Worm (Caenorhabditis elegans) whole organism, late embryonic: ENCODE data around the gene T26C11.9.
A peak's percentile ranks its signal among the peaks of the same experiment; 100 is the strongest.

Experiments
- C08G9.2 ChIP-seq: sonication (generic microtip); optimal IDR thresholded peaks from 2 replicates; lab custom pipeline; 2016; ENCODE audit warnings: mild to moderate bottlenecking, missing genetic modification characterization, moderate library complexity, missing compliant biosample characterization
- F13H6.1 ChIP-seq: sonication (generic microtip); optimal IDR thresholded peaks from 2 replicates; lab custom pipeline; 2016; ENCODE audit warnings: missing genetic modification characterization, missing compliant biosample characterization
- K09A11.1 ChIP-seq: sonication (generic microtip); optimal IDR thresholded peaks from 2 replicates; lab custom pipeline; 2017; ENCODE audit warnings: antibody characterized with exemption, mild to moderate bottlenecking, missing genetic modification characterization, missing compliant biosample characterization; ENCODE audit not compliant: insufficient read depth
- T23F11.4 ChIP-seq: fragments of 200-800 bp; sonication (Bioruptor generic); optimal IDR thresholded peaks from 2 replicates; lab custom pipeline; 2018; ENCODE audit warnings: mild to moderate bottlenecking, missing genetic modification characterization, missing compliant biosample characterization
- Y22D7AL.16 ChIP-seq: sonication (generic microtip); optimal IDR thresholded peaks from 2 replicates; lab custom pipeline; 2016; ENCODE audit warnings: missing genetic modification characterization, missing compliant biosample characterization
- ama-1 ChIP-seq: fragments of 150-350 bp; optimal IDR thresholded peaks from 2 replicates; lab custom pipeline; 2014
- ceh-14 ChIP-seq: sonication (generic microtip); optimal IDR thresholded peaks from 2 replicates; lab custom pipeline; 2016; ENCODE audit warnings: missing genotype, missing genetic modification characterization, missing compliant biosample characterization
- ceh-19 ChIP-seq: fragments of 200-800 bp; sonication (Bioruptor generic); optimal IDR thresholded peaks from 2 replicates; lab custom pipeline; 2018; ENCODE audit warnings: mild to moderate bottlenecking, missing genetic modification characterization, missing compliant biosample characterization
- ceh-2 ChIP-seq: sonication (generic microtip); optimal IDR thresholded peaks from 2 replicates; lab custom pipeline; 2016; ENCODE audit warnings: missing genotype, missing genetic modification characterization, missing compliant biosample characterization
- ceh-24 ChIP-seq: sonication (generic microtip); optimal IDR thresholded peaks from 2 replicates; lab custom pipeline; 2016; ENCODE audit warnings: mild to moderate bottlenecking, missing genetic modification characterization, missing compliant biosample characterization
- ceh-31 ChIP-seq: sonication (generic microtip); optimal IDR thresholded peaks from 2 replicates; lab custom pipeline; 2016; ENCODE audit warnings: missing genetic modification characterization, missing compliant biosample characterization
- ceh-6 ChIP-seq: fragments of 200-800 bp; sonication (Bioruptor generic); optimal IDR thresholded peaks from 2 replicates; lab custom pipeline; 2018; ENCODE audit warnings: mild to moderate bottlenecking, missing genetic modification characterization, missing compliant biosample characterization
- che-1 ChIP-seq: sonication (generic microtip); optimal IDR thresholded peaks from 2 replicates; lab custom pipeline; 2016; ENCODE audit warnings: mild to moderate bottlenecking, missing genetic modification characterization, missing compliant biosample characterization
- dmd-4 ChIP-seq: sonication (generic microtip); optimal IDR thresholded peaks from 2 replicates; lab custom pipeline; 2016; ENCODE audit warnings: borderline replicate concordance, missing genetic modification characterization, missing compliant biosample characterization
- dve-1 ChIP-seq: sonication (generic microtip); optimal IDR thresholded peaks from 2 replicates; lab custom pipeline; 2017; ENCODE audit warnings: antibody characterized with exemption, mild to moderate bottlenecking, missing genetic modification characterization, missing compliant biosample characterization
- elt-2 ChIP-seq: sonication (generic microtip); optimal IDR thresholded peaks from 2 replicates; lab custom pipeline; 2016; ENCODE audit warnings: missing genetic modification reagents, missing genetic modification characterization, missing compliant biosample characterization
- elt-4 ChIP-seq: sonication (generic microtip); optimal IDR thresholded peaks from 2 replicates; lab custom pipeline; 2016; ENCODE audit warnings: missing genetic modification characterization, missing compliant biosample characterization
- ets-4 ChIP-seq: sonication (generic microtip); optimal IDR thresholded peaks from 2 replicates; lab custom pipeline; 2016; ENCODE audit warnings: missing genetic modification characterization, missing compliant biosample characterization
- eyg-1 ChIP-seq: sonication (generic microtip); optimal IDR thresholded peaks from 2 replicates; lab custom pipeline; 2016; ENCODE audit warnings: missing genotype, missing genetic modification characterization, missing compliant biosample characterization
- fax-1 ChIP-seq: sonication (generic microtip); optimal IDR thresholded peaks from 2 replicates; lab custom pipeline; 2016; ENCODE audit warnings: missing genotype, missing genetic modification characterization, missing compliant biosample characterization
- fkh-10 ChIP-seq: fragments of 150-350 bp; optimal IDR thresholded peaks from 2 replicates; lab custom pipeline; 2014; ENCODE audit warnings: missing biosample characterization, missing genetic modification reagents, missing genetic modification characterization
- fkh-6 ChIP-seq: sonication (generic microtip); optimal IDR thresholded peaks from 2 replicates; lab custom pipeline; 2016; ENCODE audit warnings: missing genetic modification characterization, missing compliant biosample characterization
- hlh-13 ChIP-seq: fragments of 200-800 bp; sonication (Bioruptor generic); optimal IDR thresholded peaks from 2 replicates; lab custom pipeline; 2018; ENCODE audit warnings: mild to moderate bottlenecking, missing genetic modification characterization, missing compliant biosample characterization
- hlh-15 ChIP-seq: sonication (generic microtip); optimal IDR thresholded peaks from 2 replicates; lab custom pipeline; 2016; ENCODE audit warnings: missing genetic modification characterization, missing compliant biosample characterization
- hlh-6 ChIP-seq: sonication (generic microtip); optimal IDR thresholded peaks from 2 replicates; lab custom pipeline; 2016; ENCODE audit warnings: missing genotype, missing genetic modification characterization, missing compliant biosample characterization
- hlh-8 ChIP-seq: sonication (generic microtip); optimal IDR thresholded peaks from 2 replicates; lab custom pipeline; 2016; ENCODE audit warnings: missing genotype, missing genetic modification characterization, missing compliant biosample characterization
- lim-6 ChIP-seq: sonication (generic microtip); optimal IDR thresholded peaks from 2 replicates; lab custom pipeline; 2016; ENCODE audit warnings: missing genetic modification characterization, missing compliant biosample characterization
- madf-2 ChIP-seq: sonication (generic microtip); optimal IDR thresholded peaks from 2 replicates; lab custom pipeline; 2017; ENCODE audit warnings: missing genetic modification characterization, missing compliant biosample characterization
- nhr-11 ChIP-seq: fragments of 150-350 bp; optimal IDR thresholded peaks from 2 replicates; lab custom pipeline; 2014; ENCODE audit warnings: missing biosample characterization, missing genetic modification characterization
- nhr-232 ChIP-seq: sonication (generic microtip); optimal IDR thresholded peaks from 2 replicates; lab custom pipeline; 2016; ENCODE audit warnings: missing genetic modification characterization, missing compliant biosample characterization
- npax-4 ChIP-seq: sonication (generic microtip); optimal IDR thresholded peaks from 2 replicates; lab custom pipeline; 2016; ENCODE audit warnings: missing genetic modification characterization, missing compliant biosample characterization
- odd-2 ChIP-seq: sonication (generic microtip); optimal IDR thresholded peaks from 2 replicates; lab custom pipeline; 2017; ENCODE audit warnings: antibody characterized with exemption, mild to moderate bottlenecking, missing genetic modification characterization, missing compliant biosample characterization
- pag-3 ChIP-seq: sonication (generic microtip); optimal IDR thresholded peaks from 2 replicates; lab custom pipeline; 2016; ENCODE audit warnings: missing compliant biosample characterization, missing genetic modification characterization, borderline replicate concordance
- pat-9 ChIP-seq: fragments of 200-800 bp; sonication (Bioruptor generic); optimal IDR thresholded peaks from 2 replicates; lab custom pipeline; 2018; ENCODE audit warnings: mild to moderate bottlenecking, missing genetic modification characterization, moderate library complexity, missing compliant biosample characterization
- pax-1 ChIP-seq: fragments of 150-350 bp; optimal IDR thresholded peaks from 2 replicates; lab custom pipeline; 2014; ENCODE audit warnings: missing biosample characterization, missing genetic modification characterization
- pha-2 ChIP-seq: sonication (generic microtip); optimal IDR thresholded peaks from 2 replicates; lab custom pipeline; 2017; ENCODE audit warnings: mild to moderate bottlenecking, missing genetic modification characterization, missing compliant biosample characterization
- pha-4 ChIP-seq: fragments of 150-350 bp; optimal IDR thresholded peaks from 2 replicates; lab custom pipeline; 2018; ENCODE audit warnings: missing biosample characterization, missing genetic modification reagents, missing genetic modification characterization
- pqm-1 ChIP-seq: sonication (generic microtip); optimal IDR thresholded peaks from 2 replicates; lab custom pipeline; 2016; ENCODE audit warnings: missing genetic modification characterization, missing compliant biosample characterization
- pros-1 ChIP-seq: fragments of 150-350 bp; optimal IDR thresholded peaks from 2 replicates; lab custom pipeline; 2014; ENCODE audit warnings: missing biosample characterization, missing genetic modification reagents, missing genetic modification characterization
- rnt-1 ChIP-seq: sonication (generic microtip); optimal IDR thresholded peaks from 2 replicates; lab custom pipeline; 2016; ENCODE audit warnings: missing genetic modification characterization, missing compliant biosample characterization
- sdc-2 ChIP-seq: sonication (generic microtip); optimal IDR thresholded peaks from 2 replicates; lab custom pipeline; 2016; ENCODE audit warnings: missing genotype, missing genetic modification characterization, missing compliant biosample characterization
- sox-2 ChIP-seq: fragments of 200-800 bp; sonication (Bioruptor generic); IDR thresholded peaks from 2 replicates; pipeline ENCODE4 v1.3.6; 2022; ENCODE audit warnings: missing genetic modification reagents, missing genetic modification characterization, missing compliant biosample characterization
- sox-4 ChIP-seq: sonication (generic microtip); optimal IDR thresholded peaks from 2 replicates; lab custom pipeline; 2017; ENCODE audit warnings: mild to moderate bottlenecking, missing genetic modification characterization, inconsistent platforms, missing compliant biosample characterization
- syd-9 ChIP-seq: sonication (generic microtip); optimal IDR thresholded peaks from 2 replicates; lab custom pipeline; 2016; ENCODE audit warnings: mild to moderate bottlenecking, missing genetic modification characterization, moderate library complexity, missing compliant biosample characterization
- tbx-2 ChIP-seq: sonication (generic microtip); optimal IDR thresholded peaks from 2 replicates; lab custom pipeline; 2016; ENCODE audit warnings: missing genetic modification characterization, missing compliant biosample characterization
- tbx-7 ChIP-seq: sonication (generic microtip); optimal IDR thresholded peaks from 2 replicates; lab custom pipeline; 2016; ENCODE audit warnings: missing genotype, missing genetic modification characterization, missing compliant biosample characterization
- ttx-3 ChIP-seq: sonication (generic microtip); optimal IDR thresholded peaks from 2 replicates; lab custom pipeline; 2016; ENCODE audit warnings: missing genetic modification reagents, missing genetic modification characterization, missing compliant biosample characterization
- unc-3 ChIP-seq, 2 experiments: fragments of 200-800 bp in 1 of 2; sonication (Bioruptor generic) in 1 of 2; sonication (generic microtip) in 1 of 2; conservative IDR thresholded peaks in 1 of 2; optimal IDR thresholded peaks in 1 of 2; 2 replicates each; pipeline versions ENCODE4 v1.3.6 to Lab custom; 2016 to 2022; ENCODE audit warnings: missing compliant biosample characterization in 2 of 2, missing genetic modification characterization in 2 of 2, missing genetic modification reagents in 1 of 2
- unc-42 ChIP-seq: sonication (generic microtip); optimal IDR thresholded peaks from 2 replicates; lab custom pipeline; 2016; ENCODE audit warnings: missing genotype, missing genetic modification characterization, missing compliant biosample characterization
- unc-55 ChIP-seq: sonication (generic microtip); optimal IDR thresholded peaks from 2 replicates; lab custom pipeline; 2017; ENCODE audit warnings: missing biosample characterization, missing genetic modification reagents, missing genetic modification characterization
- unc-86 ChIP-seq: sonication (generic microtip); optimal IDR thresholded peaks from 2 replicates; lab custom pipeline; 2016; ENCODE audit warnings: missing genetic modification characterization, missing compliant biosample characterization
- ztf-16 ChIP-seq: sonication (generic microtip); optimal IDR thresholded peaks from 2 replicates; lab custom pipeline; 2017; ENCODE audit warnings: missing genetic modification characterization, missing compliant biosample characterization

Gene T26C11.9

ce11 chrX:1837703-1838102 lies 15.9 kb downstream of the T26C11.9 start (continued):
- no peak for TF ChIP-seq hlh-8 (tag; lab: Kevin White, UChicago)
- TF ChIP-seq lim-6 (tag; lab: Kevin White, UChicago), result no peak
- peak; percentile 72 for TF ChIP-seq ceh-6
- peak; percentile 48 for TF ChIP-seq ztf-16 (tag; lab: Kevin White, UChicago)
- peak; percentile 58 for TF ChIP-seq nhr-232 (tag; lab: Kevin White, UChicago)
- peak; percentile 79 for TF ChIP-seq che-1 (tag; lab: Kevin White, UChicago)
- TF ChIP-seq pag-3 (tag; lab: Kevin White, UChicago), result no peak
- peak; percentile 54 for TF ChIP-seq T23F11.4 (GFP tag; lab: Kevin White, UChicago)
- TF ChIP-seq ceh-31 (tag; lab: Kevin White, UChicago), result peak; percentile 35
- no peak for TF ChIP-seq fkh-10
- peak; percentile 28 for TF ChIP-seq rnt-1 (tag; lab: Kevin White, UChicago)
- peak; percentile 52 for TF ChIP-seq pat-9 (tag; lab: Kevin White, UChicago)
- no peak for TF ChIP-seq nhr-11 (tag; lab: Kevin White, UChicago)
- TF ChIP-seq hlh-15 (tag; lab: Kevin White, UChicago), result peak; percentile 52
- TF ChIP-seq unc-3 (GFP tag; conservative IDR thresholded peaks at IDR 0.05; lab: Robert Waterston, UW), result 0 out of 2 replicates have a peak, but pooled peaks have one; percentile 5
- peak; percentile 29 for TF ChIP-seq unc-3 (tag; optimal IDR thresholded peaks at IDR 0.05; lab: Kevin White, UChicago)
- no peak for TF ChIP-seq odd-2 (tag; lab: Kevin White, UChicago)
- peak; percentile 54 for TF ChIP-seq syd-9
- TF ChIP-seq K09A11.1 (tag; lab: Kevin White, UChicago), result no peak
- TF ChIP-seq pqm-1, result peak; percentile 30
- no peak for TF ChIP-seq pha-4 (tag; lab: Kevin White, UChicago)
- TF ChIP-seq dve-1 (tag; lab: Kevin White, UChicago), result peak; percentile 29
- no peak for TF ChIP-seq ama-1
- no peak for TF ChIP-seq pros-1
- TF ChIP-seq eyg-1 (tag; lab: Kevin White, UChicago), result no peak
- peak; percentile 67 for TF ChIP-seq elt-2 (tag; lab: Kevin White, UChicago)
- TF ChIP-seq F13H6.1 (tag; lab: Kevin White, UChicago), result peak; percentile 53
- TF ChIP-seq elt-4 (tag; lab: Kevin White, UChicago), result no peak
- TF ChIP-seq unc-42 (tag; lab: Kevin White, UChicago), result peak; percentile 2
- TF ChIP-seq madf-2 (tag; lab: Kevin White, UChicago), result peak; percentile 50
- TF ChIP-seq ttx-3 (tag; lab: Kevin White, UChicago), result peak; percentile 56
- peak; percentile 51 for TF ChIP-seq unc-86
- TF ChIP-seq pha-2 (tag; lab: Kevin White, UChicago), result peak; percentile 62
- no peak for TF ChIP-seq tbx-7 (tag; lab: Kevin White, UChicago)
- TF ChIP-seq hlh-6 (tag; lab: Kevin White, UChicago), result peak; percentile 78
- peak; percentile 75 for TF ChIP-seq ceh-14 (tag; lab: Kevin White, UChicago)
- peak; percentile 25 for TF ChIP-seq ceh-24 (tag; lab: Kevin White, UChicago)
- peak; percentile 62 for TF ChIP-seq C08G9.2 (tag; lab: Kevin White, UChicago)
- peak; percentile 74 for TF ChIP-seq ceh-19 (GFP tag; lab: Kevin White, UChicago)
- TF ChIP-seq ets-4 (tag; lab: Kevin White, UChicago), result peak; percentile 29
- peak; percentile 91 for TF ChIP-seq sdc-2
- peak; percentile 24 for TF ChIP-seq tbx-2 (tag; lab: Kevin White, UChicago)
- TF ChIP-seq Y22D7AL.16, result peak; percentile 61
- no peak for TF ChIP-seq pax-1
- no peak for TF ChIP-seq sox-2 (GFP tag; lab: Robert Waterston, UW)
- peak; percentile 67 for TF ChIP-seq dmd-4 (tag; lab: Kevin White, UChicago)
- TF ChIP-seq sox-4 (tag; lab: Kevin White, UChicago), result peak; percentile 68
- no peak for TF ChIP-seq unc-55 (GFP tag; lab: Kevin White, UChicago)
- TF ChIP-seq fax-1 (tag; lab: Kevin White, UChicago), result peak; percentile 48
- TF ChIP-seq fkh-6, result peak; percentile 64
- peak; percentile 56 for TF ChIP-seq ceh-2 (tag; lab: Kevin White, UChicago)
- peak; percentile 21 for TF ChIP-seq npax-4 (tag; lab: Kevin White, UChicago)
- peak; percentile 61 for TF ChIP-seq hlh-13 (GFP tag; lab: Kevin White, UChicago)
